Worm (Caenorhabditis elegans) whole organism, L2 larva: ENCODE results near the gene msp-33.

ENCODE experiments used
- C34F6.9 ChIP-seq: fragments of 150-350 bp; optimal IDR thresholded peaks from 2 replicates; lab custom pipeline; 2014; ENCODE audit warnings: missing biosample characterization, missing genetic modification characterization
- F13H6.1 ChIP-seq: sonication (generic microtip); optimal IDR thresholded peaks from 2 replicates; lab custom pipeline; 2016; ENCODE audit warnings: missing genetic modification characterization, missing compliant biosample characterization
- R02D3.7 ChIP-seq: fragments of 150-350 bp; optimal IDR thresholded peaks from 2 replicates; lab custom pipeline; 2014; ENCODE audit warnings: missing biosample characterization, missing genetic modification characterization
- Y55F3AM.14 ChIP-seq: fragments of 200-800 bp; sonication (Bioruptor generic); optimal IDR thresholded peaks from 2 replicates; lab custom pipeline; 2018; ENCODE audit warnings: mild to moderate bottlenecking, missing genetic modification characterization, missing compliant biosample characterization
- ZK546.5 ChIP-seq: sonication (generic microtip); optimal IDR thresholded peaks from 2 replicates; lab custom pipeline; 2017; ENCODE audit warnings: missing biosample characterization, missing genetic modification characterization
- alr-1 ChIP-seq: fragments of 150-350 bp; optimal IDR thresholded peaks from 2 replicates; lab custom pipeline; 2014; ENCODE audit warnings: missing biosample characterization, missing genetic modification characterization
- aly-2 ChIP-seq: fragments of 150-350 bp; optimal IDR thresholded peaks from 2 replicates; lab custom pipeline; 2014; ENCODE audit warnings: missing biosample characterization, missing genetic modification characterization
- blmp-1 ChIP-seq: sonication (generic microtip); optimal IDR thresholded peaks from 2 replicates; lab custom pipeline; 2017; ENCODE audit warnings: missing genetic modification characterization, mild to moderate bottlenecking, missing compliant biosample characterization, antibody characterized with exemption, moderate library complexity; ENCODE audit not compliant: insufficient read depth
- ceh-16 ChIP-seq: fragments of 150-350 bp; optimal IDR thresholded peaks from 2 replicates; lab custom pipeline; 2014; ENCODE audit warnings: missing biosample characterization, missing genetic modification characterization
- dmd-4 ChIP-seq: sonication (generic microtip); optimal IDR thresholded peaks from 2 replicates; lab custom pipeline; 2017; ENCODE audit warnings: missing biosample characterization, missing genetic modification characterization
- egl-27 ChIP-seq: sonication (generic microtip); optimal IDR thresholded peaks from 3 replicates; lab custom pipeline; 2017; ENCODE audit warnings: missing biosample characterization, missing genetic modification reagents, missing genetic modification characterization
- elt-1 ChIP-seq: fragments of 150-350 bp; optimal IDR thresholded peaks from 2 replicates; lab custom pipeline; 2014; ENCODE audit warnings: missing biosample characterization, missing genetic modification characterization
- elt-3 ChIP-seq: sonication (generic microtip); optimal IDR thresholded peaks from 2 replicates; lab custom pipeline; 2017; ENCODE audit warnings: missing biosample characterization, missing genetic modification characterization
- fos-1 ChIP-seq: fragments of 150-350 bp; optimal IDR thresholded peaks from 2 replicates; lab custom pipeline; 2014; ENCODE audit warnings: missing biosample characterization, missing genetic modification characterization
- gmeb-1 ChIP-seq: fragments of 150-350 bp; optimal IDR thresholded peaks from 2 replicates; lab custom pipeline; 2014; ENCODE audit warnings: missing biosample characterization, missing genetic modification characterization
- lin-11 ChIP-seq: fragments of 150-350 bp; sonication (generic microtip); optimal IDR thresholded peaks from 2 replicates; lab custom pipeline; 2014; ENCODE audit warnings: missing biosample characterization, missing genetic modification characterization, inconsistent platforms, mixed read lengths
- lin-39 ChIP-seq: fragments of 150-350 bp; optimal IDR thresholded peaks from 2 replicates; lab custom pipeline; 2014; ENCODE audit warnings: missing biosample characterization, missing genetic modification reagents, missing genetic modification characterization
- lsy-2 ChIP-seq, 2 experiments: fragments of 150-350 bp in 1 of 2; sonication (generic microtip) in 1 of 2; optimal IDR thresholded peaks; 2 replicates each; lab custom pipeline; 2014 to 2017; ENCODE audit warnings: missing biosample characterization in 2 of 2, missing genetic modification characterization in 2 of 2
- mab-5 ChIP-seq: fragments of 150-350 bp; optimal IDR thresholded peaks from 2 replicates; lab custom pipeline; 2014; ENCODE audit warnings: missing biosample characterization, missing genetic modification characterization
- mbf-1 ChIP-seq: sonication (generic microtip); optimal IDR thresholded peaks from 2 replicates; lab custom pipeline; 2017; ENCODE audit warnings: missing biosample characterization, missing genetic modification characterization
- mdl-1 ChIP-seq, 2 experiments: fragments of 150-350 bp in 1 of 2; sonication (generic microtip) in 1 of 2; optimal IDR thresholded peaks; 2 replicates each; lab custom pipeline; 2017; ENCODE audit warnings: missing biosample characterization in 2 of 2, missing genetic modification characterization in 2 of 2
- nhr-10 ChIP-seq: sonication (generic microtip); optimal IDR thresholded peaks from 2 replicates; lab custom pipeline; 2017; ENCODE audit warnings: missing biosample characterization, missing genetic modification characterization
- nhr-129 ChIP-seq: fragments of 150-350 bp; optimal IDR thresholded peaks from 2 replicates; lab custom pipeline; 2014; ENCODE audit warnings: missing biosample characterization, missing genetic modification characterization
- nhr-21 ChIP-seq: fragments of 150-350 bp; optimal IDR thresholded peaks from 2 replicates; lab custom pipeline; 2014; ENCODE audit warnings: missing biosample characterization, missing genetic modification characterization
- nhr-23 ChIP-seq: fragments of 150-350 bp; optimal IDR thresholded peaks from 2 replicates; lab custom pipeline; 2014; ENCODE audit warnings: missing biosample characterization, missing genetic modification reagents, missing genetic modification characterization
- nhr-237 ChIP-seq: fragments of 150-350 bp; optimal IDR thresholded peaks from 2 replicates; lab custom pipeline; 2014; ENCODE audit warnings: missing biosample characterization, missing genetic modification characterization
- nhr-25 ChIP-seq: fragments of 150-350 bp; sonication (generic microtip); optimal IDR thresholded peaks from 3 replicates; lab custom pipeline; 2014; ENCODE audit warnings: missing biosample characterization, missing genetic modification characterization
- peb-1 ChIP-seq: fragments of 150-350 bp; optimal IDR thresholded peaks from 2 replicates; lab custom pipeline; 2014; ENCODE audit warnings: missing biosample characterization, missing genetic modification characterization
- sem-4 ChIP-seq: fragments of 150-350 bp; optimal IDR thresholded peaks from 2 replicates; lab custom pipeline; 2014; ENCODE audit warnings: missing biosample characterization, missing genetic modification reagents, missing genetic modification characterization
- skn-1 ChIP-seq: sonication (generic microtip); optimal IDR thresholded peaks from 2 replicates; lab custom pipeline; 2017; ENCODE audit warnings: missing biosample characterization, missing genetic modification characterization
- sma-3 ChIP-seq: sonication (generic microtip); optimal IDR thresholded peaks from 2 replicates; lab custom pipeline; 2016; ENCODE audit warnings: missing genetic modification reagents, missing genetic modification characterization, missing compliant biosample characterization
- sma-9 ChIP-seq, 2 experiments: fragments of 150-350 bp in 1 of 2; sonication (generic microtip) in 1 of 2; optimal IDR thresholded peaks; 2 replicates each; lab custom pipeline; 2014 to 2016; ENCODE audit warnings: missing genetic modification characterization in 2 of 2, mild to moderate bottlenecking in 1 of 2, missing biosample characterization in 1 of 2, missing compliant biosample characterization in 1 of 2, missing genetic modification reagents in 1 of 2, moderate library complexity in 1 of 2
- snpc-4 ChIP-seq: fragments of 150-350 bp; optimal IDR thresholded peaks from 2 replicates; lab custom pipeline; 2014; ENCODE audit warnings: missing biosample characterization, missing genetic modification characterization
- unc-39 ChIP-seq: fragments of 150-350 bp; optimal IDR thresholded peaks from 2 replicates; lab custom pipeline; 2014; ENCODE audit warnings: missing biosample characterization, missing genetic modification characterization
- unc-55 ChIP-seq: fragments of 150-350 bp; sonication (generic microtip); optimal IDR thresholded peaks from 3 replicates; lab custom pipeline; 2014; ENCODE audit warnings: missing biosample characterization, missing genetic modification reagents, missing genetic modification characterization
- unc-62 ChIP-seq: fragments of 150-350 bp; optimal IDR thresholded peaks from 2 replicates; lab custom pipeline; 2014; ENCODE audit warnings: missing biosample characterization, missing genetic modification reagents, missing genetic modification characterization
- zag-1 ChIP-seq: fragments of 150-350 bp; optimal IDR thresholded peaks from 2 replicates; lab custom pipeline; 2014; ENCODE audit warnings: missing biosample characterization, missing genetic modification characterization
- ztf-1 ChIP-seq: fragments of 200-800 bp; sonication (Bioruptor generic); conservative IDR thresholded peaks from 2 replicates; pipeline ENCODE4 v1.3.6; 2022; ENCODE audit warnings: missing genetic modification characterization, missing compliant biosample characterization
- ztf-11 ChIP-seq: sonication (generic microtip); optimal IDR thresholded peaks from 2 replicates; lab custom pipeline; 2017; ENCODE audit warnings: missing biosample characterization, missing genetic modification characterization
- ztf-4 ChIP-seq: fragments of 150-350 bp; optimal IDR thresholded peaks from 2 replicates; lab custom pipeline; 2014; ENCODE audit warnings: missing biosample characterization, missing genetic modification characterization

Gene msp-33

ce11 chrII:4914214-4914613 lies 21.7 kb upstream of the msp-33 start, which contains the start of gene R05F9.11:
R05F9.11 (minus strand) TSS chrII:4914218.
- TF ChIP-seq mdl-1 (tag; optimal IDR thresholded peaks at IDR 0.05; lab: Kevin White, UChicago) (no peak), lsy-2 (tag; optimal IDR thresholded peaks at IDR 0.05; lab: Kevin White, UChicago) (no peak), ztf-1 (GFP tag; lab: Robert Waterston, UW) (no peak), mbf-1 (tag; lab: Kevin White, UChicago) (no peak), F13H6.1 (tag; lab: Kevin White, UChicago) (no peak), lin-11 (tag; lab: Kevin White, UChicago) (no peak), mab-5 (tag; lab: Kevin White, UChicago) (no peak), dmd-4 (tag; lab: Kevin White, UChicago) (no peak), sem-4 (tag; lab: Kevin White, UChicago) (no peak), sma-3 (GFP tag; lab: Kevin White, UChicago) (no peak)

ce11 chrII:4908160-4908559 lies 15.7 kb upstream of the msp-33 start:
- no peak for TF ChIP-seq elt-3 (tag; lab: Kevin White, UChicago)
- TF ChIP-seq lin-11 (tag; lab: Kevin White, UChicago) = no peak
- TF ChIP-seq nhr-10 (tag; lab: Kevin White, UChicago) = no peak
- peak; percentile 43 for TF ChIP-seq nhr-129 (tag; lab: Kevin White, UChicago)
- peak; percentile 10 for TF ChIP-seq fos-1 (tag; lab: Kevin White, UChicago)
- no peak for TF ChIP-seq sem-4 (tag; lab: Kevin White, UChicago)
- no peak for TF ChIP-seq ZK546.5 (tag; lab: Kevin White, UChicago)
- no peak for TF ChIP-seq skn-1 (tag; lab: Kevin White, UChicago)
- TF ChIP-seq zag-1 (tag; lab: Kevin White, UChicago) = peak; percentile 22
- no peak for TF ChIP-seq blmp-1
- TF ChIP-seq peb-1 (tag; lab: Kevin White, UChicago) = no peak
- no peak for TF ChIP-seq elt-1 (tag; lab: Kevin White, UChicago)
- TF ChIP-seq lin-39 (tag; lab: Kevin White, UChicago) = no peak
- peak; percentile 25 for TF ChIP-seq ztf-4 (tag; lab: Kevin White, UChicago)
- TF ChIP-seq lsy-2 (tag; optimal IDR thresholded peaks at IDR 0.05; lab: Kevin White, UChicago) = peak in 1 of 2 experiments; percentile 25
- TF ChIP-seq dmd-4 (tag; lab: Kevin White, UChicago) = no peak
- no peak for TF ChIP-seq gmeb-1 (tag; lab: Kevin White, UChicago)
- TF ChIP-seq alr-1 (tag; lab: Kevin White, UChicago) = no peak
- peak; percentile 7 for TF ChIP-seq sma-3 (GFP tag; lab: Kevin White, UChicago)
- peak; percentile 18 for TF ChIP-seq Y55F3AM.14 (GFP tag; lab: Kevin White, UChicago)
- TF ChIP-seq C34F6.9 (tag; lab: Kevin White, UChicago) = peak; percentile 40
- TF ChIP-seq nhr-25 (tag; lab: Kevin White, UChicago) = no peak
- TF ChIP-seq ztf-11 (tag; lab: Kevin White, UChicago) = no peak
- no peak for TF ChIP-seq unc-39 (tag; lab: Kevin White, UChicago)
- TF ChIP-seq nhr-23 (tag; lab: Kevin White, UChicago) = no peak
- no peak for TF ChIP-seq ztf-1 (GFP tag; lab: Robert Waterston, UW)
- TF ChIP-seq F13H6.1 (tag; lab: Kevin White, UChicago) = peak; percentile 28
- no peak for TF ChIP-seq unc-62 (GFP tag; lab: Kevin White, UChicago)
- TF ChIP-seq ceh-16 (tag; lab: Kevin White, UChicago) = no peak
- TF ChIP-seq snpc-4 (tag; lab: Kevin White, UChicago) = no peak
- no peak for TF ChIP-seq mdl-1 (tag; optimal IDR thresholded peaks at IDR 0.05; lab: Kevin White, UChicago)
- no peak for TF ChIP-seq aly-2 (tag; lab: Kevin White, UChicago)
- no peak for TF ChIP-seq egl-27 (tag; lab: Kevin White, UChicago)
- TF ChIP-seq sma-9 (GFP tag; optimal IDR thresholded peaks at IDR 0.05; lab: Kevin White, UChicago) = peak; percentile 25
- no peak for TF ChIP-seq sma-9 (tag; optimal IDR thresholded peaks at IDR 0.05; lab: Kevin White, UChicago)
- no peak for TF ChIP-seq nhr-237
- TF ChIP-seq unc-55 (GFP tag; lab: Kevin White, UChicago) = peak; percentile 62

- TF ChIP-seq R02D3.7 (tag; lab: Kevin White, UChicago) = no peak
- no peak for TF ChIP-seq nhr-21 (tag; lab: Kevin White, UChicago)
- TF ChIP-seq snpc-4 (tag; lab: Kevin White, UChicago) = no peak
- TF ChIP-seq ztf-11 (tag; lab: Kevin White, UChicago) = no peak
- TF ChIP-seq dmd-4 (tag; lab: Kevin White, UChicago) = no peak
- no peak for TF ChIP-seq mab-5 (tag; lab: Kevin White, UChicago)
- no peak for TF ChIP-seq sma-9 (GFP tag; optimal IDR thresholded peaks at IDR 0.05; lab: Kevin White, UChicago)
- no peak for TF ChIP-seq sma-9 (tag; optimal IDR thresholded peaks at IDR 0.05; lab: Kevin White, UChicago)
- no peak for TF ChIP-seq zag-1 (tag; lab: Kevin White, UChicago)
- no peak for TF ChIP-seq gmeb-1 (tag; lab: Kevin White, UChicago)
- TF ChIP-seq alr-1 (tag; lab: Kevin White, UChicago) = no peak
- TF ChIP-seq ztf-4 (tag; lab: Kevin White, UChicago) = no peak
- no peak for TF ChIP-seq nhr-23 (tag; lab: Kevin White, UChicago)
- TF ChIP-seq lin-11 (tag; lab: Kevin White, UChicago) = no peak
- no peak for TF ChIP-seq Y55F3AM.14 (GFP tag; lab: Kevin White, UChicago)
- TF ChIP-seq nhr-129 (tag; lab: Kevin White, UChicago) = no peak
- no peak for TF ChIP-seq F13H6.1 (tag; lab: Kevin White, UChicago)
- no peak for TF ChIP-seq sma-3 (GFP tag; lab: Kevin White, UChicago)
These were observed 13.4 kb upstream of the msp-33 start for ce11 chrII:4905883-4906282.
